Worm (Caenorhabditis elegans) whole organism, mixed stage, embryonic: ENCODE data around the gene F37C12.14.

Experiments used
- ceh-39 ChIP-seq: fragments of 150-350 bp; optimal IDR thresholded peaks from 2 replicates; lab custom pipeline; 2014; ENCODE audit warnings: missing biosample characterization, missing genetic modification characterization
- ces-1 ChIP-seq: fragments of 150-350 bp; optimal IDR thresholded peaks from 2 replicates; lab custom pipeline; 2014; ENCODE audit warnings: missing biosample characterization, missing genetic modification reagents, missing genetic modification characterization
- drap-1 ChIP-seq: fragments of 200-800 bp; sonication (Bioruptor generic); optimal IDR thresholded peaks from 3 replicates; lab custom pipeline; 2018; ENCODE audit warnings: mild to moderate bottlenecking, missing genetic modification characterization, missing compliant biosample characterization
- elt-1 ChIP-seq: sonication (generic microtip); optimal IDR thresholded peaks from 2 replicates; lab custom pipeline; 2017; ENCODE audit warnings: missing genetic modification characterization, mild to moderate bottlenecking, missing compliant biosample characterization, antibody characterized with exemption, moderate library complexity, borderline replicate concordance; ENCODE audit not compliant: insufficient read depth
- elt-3 ChIP-seq: fragments of 150-350 bp; optimal IDR thresholded peaks from 2 replicates; lab custom pipeline; 2014; ENCODE audit warnings: missing biosample characterization, missing genetic modification characterization
- lsy-2 ChIP-seq: fragments of 150-350 bp; optimal IDR thresholded peaks from 2 replicates; lab custom pipeline; 2014; ENCODE audit warnings: missing biosample characterization, missing genetic modification characterization
- nhr-237 ChIP-seq: fragments of 150-350 bp; optimal IDR thresholded peaks from 2 replicates; lab custom pipeline; 2014; ENCODE audit warnings: missing biosample characterization, missing genetic modification characterization
- nhr-28 ChIP-seq: fragments of 150-350 bp; optimal IDR thresholded peaks from 2 replicates; lab custom pipeline; 2014; ENCODE audit warnings: missing biosample characterization, missing genetic modification characterization
- nhr-76 ChIP-seq: sonication (generic microtip); optimal IDR thresholded peaks from 2 replicates; lab custom pipeline; 2017; ENCODE audit warnings: missing biosample characterization, missing genetic modification characterization
- tbx-8 ChIP-seq: fragments of 200-800 bp; sonication (Bioruptor generic); optimal IDR thresholded peaks from 2 replicates; lab custom pipeline; 2018; ENCODE audit warnings: mild to moderate bottlenecking, missing genetic modification characterization, moderate library complexity, missing compliant biosample characterization
- unc-120 ChIP-seq: sonication (generic microtip); optimal IDR thresholded peaks from 2 replicates; lab custom pipeline; 2017; ENCODE audit warnings: missing genetic modification characterization, missing compliant biosample characterization; ENCODE audit not compliant: poor library complexity, severe bottlenecking
- unc-62 ChIP-seq: fragments of 150-350 bp; optimal IDR thresholded peaks from 2 replicates; lab custom pipeline; 2014; ENCODE audit warnings: missing biosample characterization, missing genetic modification reagents, missing genetic modification characterization

ce11 chrIII:7178497-7178896 lies 6.9 kb downstream of the F37C12.14 start:
- TF ChIP-seq unc-62 (GFP tag; lab: Kevin White, UChicago) (no peak), elt-1 (tag; lab: Kevin White, UChicago) (no peak), lsy-2 (tag; lab: Kevin White, UChicago) (no peak), nhr-28 (tag; lab: Kevin White, UChicago) (no peak), nhr-237 (tag; lab: Kevin White, UChicago) (no peak), drap-1 (GFP tag; lab: Kevin White, UChicago) (no peak), tbx-8 (no peak), ceh-39 (no peak), unc-120 (tag; lab: Kevin White, UChicago) (no peak), ces-1 (GFP tag; lab: Kevin White, UChicago) (no peak), elt-3 (no peak), nhr-76 (tag; lab: Kevin White, UChicago) (no peak)
